Worm (Caenorhabditis elegans): ENCODE measurements around the gene B0244.6.

ce11 chrIII:5737708-5738107, at the start of gene B0244.6:
- no peak for TF ChIP-seq ets-7 (tag; optimal IDR thresholded peaks at IDR 0.05)
- TF ChIP-seq ama-1 (optimal IDR thresholded peaks at IDR 0.05) = no peak
- no peak for TF ChIP-seq tbx-37 (GFP tag; conservative IDR thresholded peaks at IDR 0.05)
- no peak for TF ChIP-seq hmbx-1 (tag; optimal IDR thresholded peaks at IDR 0.05)

Measured in whole organism, early embryonic.